Fruit fly (Drosophila melanogaster): Measurements from ENCODE around the gene PGRP-SB2.

The PGRP-SB2 gene

dm6 chr3L:16765647-16766628 lies 39.6 kb downstream of the PGRP-SB2 start, which contains the start of gene Nrt (continued):
- TF ChIP-seq Bteb2 (GFP tag; optimal IDR thresholded peaks at IDR 0.05) = no peak
- peak; percentile 22; the same call in 1 of the 3 replicates for TF ChIP-seq CG14860 (GFP tag; IDR thresholded peaks at IDR 0.05; ENCODE audit: partially characterized antibody)
- peak; percentile 90 for TF ChIP-seq nom (GFP tag; optimal IDR thresholded peaks at IDR 0.05)
- TF ChIP-seq Lim3 (GFP tag; IDR thresholded peaks at IDR 0.05) = no peak
- TF ChIP-seq gem (tag; optimal IDR thresholded peaks at IDR 0.05) = peak; percentile 85
- TF ChIP-seq repo (GFP tag; optimal IDR thresholded peaks at IDR 0.05) = no peak
- TF ChIP-seq Sry-β (GFP tag; optimal IDR thresholded peaks at IDR 0.05) = no peak
- 0 out of 3 replicates have a peak, but pooled peaks have one; percentile 44 for TF ChIP-seq C15 (GFP tag; IDR thresholded peaks at IDR 0.05)
- no peak for TF ChIP-seq shn (GFP tag; optimal IDR thresholded peaks at IDR 0.05)
- TF ChIP-seq CG8765 (GFP tag; IDR thresholded peaks at IDR 0.05) = no peak
- TF ChIP-seq Nf-YA (GFP tag; IDR thresholded peaks at IDR 0.05) = no peak
- no peak for TF ChIP-seq CG8478 (optimal IDR thresholded peaks at IDR 0.05)
- TF ChIP-seq pb (GFP tag; optimal IDR thresholded peaks at IDR 0.05) = no peak
- peak; percentile 72 for TF ChIP-seq sqz (GFP tag; optimal IDR thresholded peaks at IDR 0.05)
- TF ChIP-seq CG13894 (tag; optimal IDR thresholded peaks at IDR 0.05) = peak; percentile 28
- peak; percentile 42 for TF ChIP-seq CG4328 (GFP tag; optimal IDR thresholded peaks at IDR 0.05)
- TF ChIP-seq emc (GFP tag; optimal IDR thresholded peaks at IDR 0.05) = no peak
- TF ChIP-seq CG30431 (GFP tag; optimal IDR thresholded peaks at IDR 0.05) = no peak
- no peak for TF ChIP-seq mld (GFP tag; IDR thresholded peaks at IDR 0.05; ENCODE audit: partially characterized antibody)
- TF ChIP-seq Ets65A (GFP tag) = peak; percentile 39
- TF ChIP-seq Six4 (GFP tag; optimal IDR thresholded peaks at IDR 0.05) = peak; percentile 21
- TF ChIP-seq Sox102F (GFP tag; optimal IDR thresholded peaks at IDR 0.05) = peak; percentile 61
- peak; percentile 83 for TF ChIP-seq CG18599 (GFP tag; optimal IDR thresholded peaks at IDR 0.05)
- no peak for TF ChIP-seq CG11093 (GFP tag; IDR thresholded peaks at IDR 0.05)
- 0 out of 2 replicates have a peak, but pooled peaks have one; percentile 27 for TF ChIP-seq CG3847 (GFP tag; IDR thresholded peaks at IDR 0.05)
- TF ChIP-seq Fer3 (tag; optimal IDR thresholded peaks at IDR 0.05) = peak; percentile 19
- TF ChIP-seq bcd (GFP tag; optimal IDR thresholded peaks at IDR 0.05) = peak; percentile 13
- TF ChIP-seq CG16863 (GFP tag; optimal IDR thresholded peaks at IDR 0.05) = no peak
- no peak; the same call in 1 of the 2 replicates for TF ChIP-seq ap (GFP tag; IDR thresholded peaks at IDR 0.05)
- TF ChIP-seq ranshi (GFP tag; IDR thresholded peaks at IDR 0.05) = no peak
- no peak for TF ChIP-seq pzg (GFP tag; optimal IDR thresholded peaks at IDR 0.05)
- TF ChIP-seq Jarid2 (GFP tag; optimal IDR thresholded peaks at IDR 0.05) = peak; percentile 99
- TF ChIP-seq CG18011 (GFP tag; optimal IDR thresholded peaks at IDR 0.05) = peak; percentile 80
- peak; percentile 58 for TF ChIP-seq CG15011 (GFP tag; optimal IDR thresholded peaks at IDR 0.05)
- TF ChIP-seq D (optimal IDR thresholded peaks at IDR 0.05) = no peak
- TF ChIP-seq D (GFP tag; optimal IDR thresholded peaks at IDR 0.05) = peak; percentile 12
- TF ChIP-seq ash1 (GFP tag; optimal IDR thresholded peaks at IDR 0.05) = no peak
- peak; percentile 57; the same call in 1 of the 2 replicates for TF ChIP-seq Awh (GFP tag; IDR thresholded peaks at IDR 0.05)
- TF ChIP-seq CG7963 (GFP tag; IDR thresholded peaks at IDR 0.05; ENCODE audit: partially characterized antibody) = no peak
- peak; percentile 45 for TF ChIP-seq scrt (GFP tag; optimal IDR thresholded peaks at IDR 0.05)
- TF ChIP-seq CG12744 (GFP tag; optimal IDR thresholded peaks at IDR 0.05) = no peak
- peak; percentile 9 for TF ChIP-seq CG12942 (GFP tag; optimal IDR thresholded peaks at IDR 0.05)
- TF ChIP-seq Aef1 (GFP tag; IDR thresholded peaks at IDR 0.05) = peak; percentile 48; the same call in 1 of the 3 replicates
- peak; percentile 57 for TF ChIP-seq CG12299 (tag; optimal IDR thresholded peaks at IDR 0.05)
- TF ChIP-seq Stat92E (GFP tag; optimal IDR thresholded peaks at IDR 0.05) = peak in 1 of 3 experiments; percentile 84
- peak; percentile 75 for TF ChIP-seq gsb-n (tag; optimal IDR thresholded peaks at IDR 0.05)
- TF ChIP-seq Sox100B (GFP tag; optimal IDR thresholded peaks at IDR 0.05) = peak; percentile 77
- no peak for TF ChIP-seq CG9797 (GFP tag; optimal IDR thresholded peaks at IDR 0.05)
